Worm (Caenorhabditis elegans) whole organism, young adult: Measurements from ENCODE around the gene mtx-2.

Experiments used
- B0035.1 ChIP-seq: sonication (generic microtip); optimal IDR thresholded peaks from 2 replicates; lab custom pipeline; 2016; ENCODE audit warnings: missing genetic modification characterization, mild to moderate bottlenecking, missing compliant biosample characterization, missing genotype, missing genetic modification reagents
- F10E7.11 ChIP-seq: sonication (generic microtip); optimal IDR thresholded peaks from 2 replicates; lab custom pipeline; 2017; ENCODE audit warnings: mild to moderate bottlenecking, missing genetic modification characterization, moderate library complexity, missing compliant biosample characterization
- F22D6.2 ChIP-seq: sonication (generic microtip); optimal IDR thresholded peaks from 2 replicates; lab custom pipeline; 2016; ENCODE audit warnings: mild to moderate bottlenecking, missing genetic modification characterization, missing compliant biosample characterization
- F37B4.10 ChIP-seq: fragments of 200-800 bp; sonication (Bioruptor generic); IDR thresholded peaks from 2 replicates; pipeline ENCODE4 v1.3.6; 2022; ENCODE audit warnings: missing genetic modification characterization, missing compliant biosample characterization
- K11D2.4 ChIP-seq: fragments of 200-800 bp; sonication (Bioruptor generic); IDR thresholded peaks from 2 replicates; pipeline ENCODE4 v1.3.6; 2022; ENCODE audit warnings: missing genetic modification reagents, missing genetic modification characterization, missing compliant biosample characterization
- T07F8.4 ChIP-seq: sonication (generic microtip); optimal IDR thresholded peaks from 2 replicates; lab custom pipeline; 2016; ENCODE audit warnings: mild to moderate bottlenecking, missing genetic modification characterization, moderate library complexity, missing compliant biosample characterization
- Y95B8A.8 ChIP-seq: fragments of 200-800 bp; sonication (Bioruptor generic); IDR thresholded peaks from 2 replicates; pipeline ENCODE4 v1.3.6; 2022; ENCODE audit warnings: missing genetic modification reagents, missing genetic modification characterization, missing compliant biosample characterization
- akir-1 ChIP-seq: fragments of 200-800 bp; sonication (Bioruptor generic); optimal IDR thresholded peaks from 2 replicates; lab custom pipeline; 2018; ENCODE audit warnings: mild to moderate bottlenecking, missing genetic modification characterization, moderate library complexity, missing compliant biosample characterization
- ama-1 ChIP-seq, 3 experiments: fragments of 150-350 bp in 1 of 3; sonication (generic microtip) in 2 of 3; optimal IDR thresholded peaks; 2 replicates each; lab custom pipeline; 2014 to 2018; ENCODE audit warnings: missing biosample characterization in 2 of 3, missing genetic modification characterization in 2 of 3, missing genetic modification reagents in 2 of 3
- athp-1 ChIP-seq: sonication (generic microtip); optimal IDR thresholded peaks from 2 replicates; lab custom pipeline; 2017; ENCODE audit warnings: mild to moderate bottlenecking, missing genetic modification characterization, missing compliant biosample characterization
- attf-3 ChIP-seq: fragments of 200-800 bp; sonication (Bioruptor generic); conservative IDR thresholded peaks from 2 replicates; pipeline ENCODE4 v1.3.6; 2022; ENCODE audit warnings: missing genetic modification reagents, missing genetic modification characterization, missing compliant biosample characterization
- attf-5 ChIP-seq: fragments of 200-800 bp; sonication (Bioruptor generic); optimal IDR thresholded peaks from 2 replicates; lab custom pipeline; 2018; ENCODE audit warnings: mild to moderate bottlenecking, missing genetic modification characterization, missing compliant biosample characterization
- bed-2 ChIP-seq: fragments of 200-800 bp; sonication (Bioruptor generic); IDR thresholded peaks from 2 replicates; pipeline ENCODE4 v1.3.6; 2022; ENCODE audit warnings: missing genetic modification reagents, missing genetic modification characterization, missing compliant biosample characterization
- ccch-3 ChIP-seq: fragments of 200-800 bp; sonication (Bioruptor generic); optimal IDR thresholded peaks from 2 replicates; lab custom pipeline; 2018; ENCODE audit warnings: mild to moderate bottlenecking, missing genetic modification characterization, missing compliant biosample characterization
- ceh-27 ChIP-seq: fragments of 200-800 bp; sonication (Bioruptor generic); optimal IDR thresholded peaks from 2 replicates; lab custom pipeline; 2018; ENCODE audit warnings: mild to moderate bottlenecking, missing genetic modification characterization, moderate library complexity, missing compliant biosample characterization
- ceh-40 ChIP-seq: fragments of 200-800 bp; sonication (Bioruptor generic); IDR thresholded peaks from 2 replicates; pipeline ENCODE4 v1.3.6; 2022; ENCODE audit warnings: missing genetic modification characterization, missing compliant biosample characterization
- ceh-58 ChIP-seq: fragments of 200-800 bp; sonication (Bioruptor generic); IDR thresholded peaks from 2 replicates; pipeline ENCODE4 v1.3.6; 2022; ENCODE audit warnings: missing genetic modification characterization, missing compliant biosample characterization
- ceh-91 ChIP-seq: fragments of 200-800 bp; sonication (Bioruptor generic); IDR thresholded peaks from 2 replicates; pipeline ENCODE4 v1.3.6; 2022; ENCODE audit warnings: missing genetic modification reagents, missing genetic modification characterization, missing compliant biosample characterization
- dpl-1 ChIP-seq: fragments of 150-350 bp; optimal IDR thresholded peaks from 2 replicates; lab custom pipeline; 2014; ENCODE audit warnings: missing biosample characterization, missing genetic modification reagents, missing genetic modification characterization
- egl-18 ChIP-seq: fragments of 200-800 bp; sonication (Bioruptor generic); IDR thresholded peaks from 2 replicates; pipeline ENCODE4 v1.3.6; 2022; ENCODE audit warnings: missing genetic modification reagents, missing genetic modification characterization, missing compliant biosample characterization
- egrh-3 ChIP-seq: fragments of 200-800 bp; sonication (Bioruptor generic); IDR thresholded peaks from 2 replicates; pipeline ENCODE4 v1.3.6; 2022; ENCODE audit warnings: missing genetic modification reagents, missing genetic modification characterization, missing compliant biosample characterization
- ets-4 ChIP-seq: fragments of 200-800 bp; sonication (Bioruptor generic); optimal IDR thresholded peaks from 2 replicates; lab custom pipeline; 2018; ENCODE audit warnings: mild to moderate bottlenecking, missing genetic modification characterization, missing compliant biosample characterization
- gei-17 ChIP-seq: fragments of 200-800 bp; sonication (Bioruptor generic); optimal IDR thresholded peaks from 2 replicates; lab custom pipeline; 2018; ENCODE audit warnings: mild to moderate bottlenecking, missing genetic modification characterization, missing compliant biosample characterization
- hmg-1.2 ChIP-seq: fragments of 200-800 bp; sonication (Bioruptor generic); IDR thresholded peaks from 2 replicates; pipeline ENCODE4 v1.3.6; 2022; ENCODE audit warnings: missing genetic modification reagents, missing genetic modification characterization, missing compliant biosample characterization
- let-607 ChIP-seq, 2 experiments: fragments of 200-800 bp in 1 of 2; sonication (Bioruptor generic) in 1 of 2; sonication (generic microtip) in 1 of 2; optimal IDR thresholded peaks; 2 replicates each; lab custom pipeline; 2016 to 2018; ENCODE audit warnings: mild to moderate bottlenecking in 2 of 2, missing compliant biosample characterization in 2 of 2, missing genetic modification characterization in 2 of 2, moderate library complexity in 2 of 2, missing genotype in 1 of 2
- lin-54 ChIP-seq: fragments of 200-800 bp; sonication (Bioruptor generic); optimal IDR thresholded peaks from 2 replicates; lab custom pipeline; 2018; ENCODE audit warnings: mild to moderate bottlenecking, missing genetic modification characterization, missing compliant biosample characterization
- lsy-27 ChIP-seq: sonication (generic microtip); optimal IDR thresholded peaks from 2 replicates; lab custom pipeline; 2017; ENCODE audit warnings: missing genetic modification characterization, mild to moderate bottlenecking, missing compliant biosample characterization, antibody characterized with exemption, missing genotype, borderline replicate concordance; ENCODE audit not compliant: insufficient read depth
- madf-6 ChIP-seq: fragments of 200-800 bp; sonication (Bioruptor generic); IDR thresholded peaks from 2 replicates; pipeline ENCODE4 v1.3.6; 2022; ENCODE audit warnings: missing genetic modification reagents, missing genetic modification characterization, missing compliant biosample characterization
- madf-8 ChIP-seq: fragments of 200-800 bp; sonication (Bioruptor generic); conservative IDR thresholded peaks from 2 replicates; pipeline ENCODE4 v1.3.6; 2022; ENCODE audit warnings: missing genetic modification reagents, missing genetic modification characterization, missing compliant biosample characterization
- mcd-1 ChIP-seq: fragments of 200-800 bp; sonication (Bioruptor generic); IDR thresholded peaks from 2 replicates; pipeline ENCODE4 v1.3.6; 2022; ENCODE audit warnings: missing genetic modification reagents, missing genetic modification characterization, missing compliant biosample characterization
- mxl-1 ChIP-seq: sonication (generic microtip); optimal IDR thresholded peaks from 2 replicates; lab custom pipeline; 2016; ENCODE audit warnings: missing genetic modification characterization, missing compliant biosample characterization
- nhr-179 ChIP-seq: sonication (generic microtip); optimal IDR thresholded peaks from 2 replicates; lab custom pipeline; 2016; ENCODE audit warnings: mild to moderate bottlenecking, missing genetic modification characterization, missing compliant biosample characterization
- nhr-80 ChIP-seq: sonication (generic microtip); optimal IDR thresholded peaks from 2 replicates; lab custom pipeline; 2016; ENCODE audit warnings: missing genetic modification characterization, missing compliant biosample characterization
- nhr-90 ChIP-seq: sonication (generic microtip); optimal IDR thresholded peaks from 2 replicates; lab custom pipeline; 2016; ENCODE audit warnings: missing genotype, mild to moderate bottlenecking, missing genetic modification characterization, missing compliant biosample characterization
- pha-4 ChIP-seq: fragments of 150-350 bp; sonication (generic microtip); optimal IDR thresholded peaks from 2 replicates; lab custom pipeline; 2014; ENCODE audit warnings: missing biosample characterization, missing genetic modification reagents, missing genetic modification characterization
- rpc-1 ChIP-seq, 2 experiments: fragments of 150-350 bp in 1 of 2; sonication (generic microtip) in 1 of 2; optimal IDR thresholded peaks; 2 replicates each; lab custom pipeline; 2014 to 2018; ENCODE audit warnings: missing biosample characterization in 1 of 2, missing genetic modification characterization in 1 of 2, missing genetic modification reagents in 1 of 2, missing genotype in 1 of 2
- tbp1 ChIP-seq: fragments of 200-800 bp; sonication (Bioruptor generic); optimal IDR thresholded peaks from 2 replicates; lab custom pipeline; 2018; ENCODE audit warnings: mild to moderate bottlenecking, missing genetic modification characterization, missing compliant biosample characterization
- unc-130 ChIP-seq: sonication (generic microtip); optimal IDR thresholded peaks from 2 replicates; lab custom pipeline; 2016; ENCODE audit warnings: missing genetic modification reagents, missing genetic modification characterization, missing compliant biosample characterization
- ztf-18 ChIP-seq: sonication (generic microtip); optimal IDR thresholded peaks from 2 replicates; lab custom pipeline; 2016; ENCODE audit warnings: missing genotype, mild to moderate bottlenecking, missing genetic modification characterization, missing compliant biosample characterization

mtx-2 gene

ce11 chrIII:7765974-7766373 lies 2.6 kb upstream of the mtx-2 start, which contains the start of gene ZK686.2:
TSS of gene ZK686.2 (minus strand) at chrIII:7766052.
- TF ChIP-seq ama-1 (optimal IDR thresholded peaks at IDR 0.05; lab: Kevin White, UChicago) (no peak), ama-1 (GFP tag; optimal IDR thresholded peaks at IDR 0.05; lab: Kevin White, UChicago) (no peak), F10E7.11 (tag; lab: Kevin White, UChicago) (no peak), hmg-1.2 (GFP tag; lab: Robert Waterston, UW) (no peak), akir-1 (GFP tag; lab: Kevin White, UChicago) (no peak), ceh-58 (no peak), ceh-91 (GFP tag; lab: Robert Waterston, UW) (no peak), bed-2 (GFP tag; lab: Robert Waterston, UW) (no peak), ceh-40 (GFP tag; lab: Robert Waterston, UW) (no peak), attf-3 (GFP tag; lab: Robert Waterston, UW) (peak; percentile 93), unc-130 (GFP tag; lab: Kevin White, UChicago) (no peak), athp-1 (tag; lab: Kevin White, UChicago) (no peak), mcd-1 (GFP tag; lab: Robert Waterston, UW) (no peak), let-607 (tag; optimal IDR thresholded peaks at IDR 0.05; lab: Kevin White, UChicago) (no peak), dpl-1 (no peak), attf-5 (GFP tag; lab: Kevin White, UChicago) (peak; percentile 14), egrh-3 (GFP tag; lab: Robert Waterston, UW) (no peak)

- peak; percentile 77 for TF ChIP-seq nhr-80
- no peak for TF ChIP-seq T07F8.4 (tag; lab: Kevin White, UChicago)
- TF ChIP-seq, all 124 proteins: peak for 1
Observed at ce11 chrIII:7762250-7762649, 1.2 kb downstream of the mtx-2 start.

- TF ChIP-seq let-607 (tag; optimal IDR thresholded peaks at IDR 0.05; lab: Kevin White, UChicago): peak; percentile 14 to 68
- TF ChIP-seq ets-4 (GFP tag; lab: Kevin White, UChicago): peak; percentile 95
- TF ChIP-seq F22D6.2 (tag; lab: Kevin White, UChicago): no peak
- TF ChIP-seq nhr-80: peak; percentile 100
- TF ChIP-seq egl-18 (GFP tag; lab: Robert Waterston, UW): no peak
- no peak for TF ChIP-seq pha-4
Observed at ce11 chrIII:7758562-7758961, 4.8 kb downstream of the mtx-2 start, which contains the start of gene pcp-1. TSS of gene pcp-1 (plus strand) at chrIII:7758903.

ce11 chrIII:7754348-7754747 lies 9.1 kb downstream of the mtx-2 start, which contains the start of gene cdh-3:
TSS of gene cdh-3 (minus strand) at chrIII:7754448.
- TF ChIP-seq Y95B8A.8 (GFP tag; lab: Robert Waterston, UW) (no peak), ceh-91 (GFP tag; lab: Robert Waterston, UW) (no peak), madf-8 (GFP tag; lab: Robert Waterston, UW) (no peak), ets-4 (GFP tag; lab: Kevin White, UChicago) (no peak), F37B4.10 (GFP tag; lab: Robert Waterston, UW) (no peak), akir-1 (GFP tag; lab: Kevin White, UChicago) (no peak), nhr-179 (no peak), ztf-18 (tag; lab: Kevin White, UChicago) (no peak), madf-6 (GFP tag; lab: Robert Waterston, UW) (no peak), ceh-27 (no peak), gei-17 (GFP tag; lab: Kevin White, UChicago) (no peak), mxl-1 (tag; lab: Kevin White, UChicago) (no peak), mcd-1 (GFP tag; lab: Robert Waterston, UW) (no peak)

ce11 chrIII:7743183-7743582 lies 20.2 kb downstream of the mtx-2 start:
- TF ChIP-seq ccch-3 (GFP tag; lab: Kevin White, UChicago): no peak
- no peak for TF ChIP-seq rpc-1 (optimal IDR thresholded peaks at IDR 0.05; lab: Kevin White, UChicago)
- TF ChIP-seq rpc-1 (tag; optimal IDR thresholded peaks at IDR 0.05; lab: Kevin White, UChicago): no peak
- TF ChIP-seq B0035.1 (tag; lab: Kevin White, UChicago): no peak
- TF ChIP-seq K11D2.4: no peak
- no peak for TF ChIP-seq nhr-90 (tag; lab: Kevin White, UChicago)
- TF ChIP-seq lin-54 (GFP tag; lab: Kevin White, UChicago): no peak
- TF ChIP-seq tbp1 (GFP tag; lab: Kevin White, UChicago): no peak
- TF ChIP-seq lsy-27: no peak
